Fruit fly (Drosophila melanogaster) whole organism, prepupa: ENCODE results near the gene Sas-6.

Experiments used
- Blimp-1 ChIP-seq: fragments of 200-800 bp; sonication (Bioruptor generic); optimal IDR thresholded peaks from 3 replicates; lab custom pipeline; 2017; ENCODE audit warnings: missing biosample characterization, missing genetic modification characterization, mild to moderate bottlenecking, moderate library complexity, missing genetic modification reagents
- CG10631 ChIP-seq: fragments of 200-800 bp; sonication (Bioruptor generic); optimal IDR thresholded peaks from 2 replicates; lab custom pipeline; 2016; ENCODE audit warnings: missing biosample characterization, missing genetic modification characterization
- CG10669 ChIP-seq: fragments of 200-800 bp; sonication (Bioruptor generic); optimal IDR thresholded peaks from 3 replicates; lab custom pipeline; 2018; ENCODE audit warnings: missing biosample characterization, mild to moderate bottlenecking, missing genetic modification characterization, moderate library complexity
- CG11294 ChIP-seq: fragments of 200-800 bp; sonication (Bioruptor generic); IDR thresholded peaks from 2 replicates; pipeline ENCODE4 v1.3.6; 2022; ENCODE audit warnings: missing biosample characterization, missing genetic modification characterization
- CG11762 ChIP-seq: fragments of 200-800 bp; sonication (Bioruptor generic); optimal IDR thresholded peaks from 3 replicates; lab custom pipeline; 2016; ENCODE audit warnings: missing biosample characterization, missing genetic modification characterization; ENCODE audit not compliant: insufficient read depth
- CG11902 ChIP-seq: fragments of 200-800 bp; sonication (Bioruptor generic); optimal IDR thresholded peaks from 3 replicates; lab custom pipeline; 2016; ENCODE audit warnings: missing biosample characterization, missing genetic modification characterization
- CG15336 ChIP-seq: fragments of 200-800 bp; sonication (Bioruptor generic); IDR thresholded peaks from 2 replicates; pipeline ENCODE4 v1.3.6; 2022; ENCODE audit warnings: missing biosample characterization, missing genetic modification characterization
- CG16779 ChIP-seq: fragments of 200-800 bp; sonication (Bioruptor generic); optimal IDR thresholded peaks from 3 replicates; lab custom pipeline; 2017; ENCODE audit warnings: missing biosample characterization, mild to moderate bottlenecking, missing genetic modification characterization
- CG31627 ChIP-seq: fragments of 200-800 bp; sonication (Bioruptor generic); optimal IDR thresholded peaks from 3 replicates; lab custom pipeline; 2016; ENCODE audit warnings: missing biosample characterization, missing genetic modification characterization
- CG34406 ChIP-seq: fragments of 200-800 bp; sonication (Bioruptor generic); optimal IDR thresholded peaks from 3 replicates; lab custom pipeline; 2016; ENCODE audit warnings: missing biosample characterization, missing genetic modification characterization
- CG3919 ChIP-seq: fragments of 200-800 bp; sonication (Bioruptor generic); optimal IDR thresholded peaks from 3 replicates; lab custom pipeline; 2016; ENCODE audit warnings: missing biosample characterization, missing genetic modification characterization
- CG4318 ChIP-seq: fragments of 200-800 bp; sonication (Bioruptor generic); optimal IDR thresholded peaks from 3 replicates; lab custom pipeline; 2017; ENCODE audit warnings: missing biosample characterization, mild to moderate bottlenecking, missing genetic modification characterization
- CG6163 ChIP-seq: fragments of 200-800 bp; sonication (Bioruptor generic); IDR thresholded peaks from 3 replicates; pipeline ENCODE4 v1.3.6; 2022; ENCODE audit warnings: missing biosample characterization, missing genetic modification characterization
- CG6276 ChIP-seq: fragments of 200-800 bp; sonication (Bioruptor generic); optimal IDR thresholded peaks from 2 replicates; lab custom pipeline; 2017; ENCODE audit warnings: missing biosample characterization, mild to moderate bottlenecking, missing genetic modification characterization
- CG6792 ChIP-seq: fragments of 200-800 bp; sonication (Bioruptor generic); optimal IDR thresholded peaks from 3 replicates; lab custom pipeline; 2016; ENCODE audit warnings: missing biosample characterization, missing genetic modification characterization
- CG6808 ChIP-seq: fragments of 200-800 bp; sonication (Bioruptor generic); optimal IDR thresholded peaks from 3 replicates; lab custom pipeline; 2017; ENCODE audit warnings: missing biosample characterization, missing genetic modification characterization, mild to moderate bottlenecking, moderate library complexity, missing genetic modification reagents
- CG6854 ChIP-seq: fragments of 200-800 bp; sonication (Bioruptor generic); optimal IDR thresholded peaks from 2 replicates; lab custom pipeline; 2017; ENCODE audit warnings: missing biosample characterization, mild to moderate bottlenecking, missing genetic modification characterization
- CG7368 ChIP-seq: fragments of 200-800 bp; sonication (Bioruptor generic); optimal IDR thresholded peaks from 3 replicates; lab custom pipeline; 2016; ENCODE audit warnings: missing biosample characterization, missing genetic modification characterization
- CG8119 ChIP-seq: fragments of 200-800 bp; sonication (Bioruptor generic); IDR thresholded peaks from 3 replicates; pipeline ENCODE4 v1.3.6; 2022; ENCODE audit warnings: missing biosample characterization, missing genetic modification characterization
- CG8319 ChIP-seq: fragments of 200-800 bp; sonication (Bioruptor generic); optimal IDR thresholded peaks from 3 replicates; lab custom pipeline; 2016; ENCODE audit warnings: missing biosample characterization, missing genetic modification characterization
- CG9139 ChIP-seq: fragments of 200-800 bp; sonication (Bioruptor generic); optimal IDR thresholded peaks from 3 replicates; lab custom pipeline; 2017; ENCODE audit warnings: missing biosample characterization, mild to moderate bottlenecking, missing genetic modification characterization
- Eip75B ChIP-seq: fragments of 200-800 bp; sonication (Bioruptor generic); optimal IDR thresholded peaks from 3 replicates; lab custom pipeline; 2016; ENCODE audit warnings: missing biosample characterization, missing genetic modification characterization
- Ets21C ChIP-seq: fragments of 200-800 bp; sonication (Bioruptor generic); optimal IDR thresholded peaks from 3 replicates; lab custom pipeline; 2016; ENCODE audit warnings: missing biosample characterization, missing genetic modification characterization
- Ets96B ChIP-seq: fragments of 200-800 bp; optimal IDR thresholded peaks from 2 replicates; lab custom pipeline; 2019; ENCODE audit warnings: missing biosample characterization, mild to moderate bottlenecking, missing genetic modification characterization, moderate library complexity
- Gug ChIP-seq: fragments of 200-800 bp; sonication (Bioruptor generic); IDR thresholded peaks from 2 replicates; pipeline ENCODE4 v1.3.6; 2022; ENCODE audit warnings: missing biosample characterization, missing genetic modification characterization
- Hr38 ChIP-seq: sonication (Bioruptor generic); optimal IDR thresholded peaks from 2 replicates; lab custom pipeline; 2016; ENCODE audit warnings: missing biosample characterization, missing genetic modification characterization
- Hr39 ChIP-seq: fragments of 200-800 bp; sonication (Bioruptor generic); optimal IDR thresholded peaks from 2 replicates; lab custom pipeline; 2016; ENCODE audit warnings: missing biosample characterization, missing genetic modification characterization
- Hr4 ChIP-seq: fragments of 200-800 bp; sonication (Bioruptor generic); optimal IDR thresholded peaks from 3 replicates; lab custom pipeline; 2016; ENCODE audit warnings: missing biosample characterization, missing genetic modification characterization
- Lpt ChIP-seq: fragments of 200-800 bp; sonication (Bioruptor generic); optimal IDR thresholded peaks from 3 replicates; lab custom pipeline; 2016; ENCODE audit warnings: missing biosample characterization, missing genetic modification characterization
- Sox14 ChIP-seq: fragments of 200-800 bp; sonication (Bioruptor generic); optimal IDR thresholded peaks from 3 replicates; lab custom pipeline; 2016; ENCODE audit warnings: missing biosample characterization, missing genetic modification characterization
- Sox15 ChIP-seq: fragments of 200-800 bp; sonication (Bioruptor generic); optimal IDR thresholded peaks from 3 replicates; lab custom pipeline; 2016; ENCODE audit warnings: missing biosample characterization, missing genetic modification characterization
- achi ChIP-seq: fragments of 200-800 bp; sonication (Bioruptor generic); optimal IDR thresholded peaks from 3 replicates; lab custom pipeline; 2016; ENCODE audit warnings: missing biosample characterization, missing genetic modification characterization
- acj6 ChIP-seq: fragments of 200-800 bp; sonication (Bioruptor generic); optimal IDR thresholded peaks from 3 replicates; lab custom pipeline; 2016; ENCODE audit warnings: missing biosample characterization, missing genetic modification characterization
- cyc ChIP-seq: fragments of 200-800 bp; sonication (Bioruptor generic); optimal IDR thresholded peaks from 3 replicates; lab custom pipeline; 2016; ENCODE audit warnings: missing biosample characterization, missing genetic modification characterization
- dac ChIP-seq: fragments of 200-800 bp; sonication (Bioruptor generic); optimal IDR thresholded peaks from 2 replicates; lab custom pipeline; 2017; ENCODE audit warnings: missing biosample characterization, mild to moderate bottlenecking, missing genetic modification characterization
- dsx ChIP-seq: fragments of 200-800 bp; optimal IDR thresholded peaks from 3 replicates; lab custom pipeline; 2019; ENCODE audit warnings: missing biosample characterization, mild to moderate bottlenecking, missing genetic modification characterization, moderate library complexity; ENCODE audit not compliant: poor library complexity, severe bottlenecking
- eg ChIP-seq: fragments of 200-800 bp; sonication (Bioruptor generic); IDR thresholded peaks from 3 replicates; pipeline ENCODE4 v1.3.6; 2022; ENCODE audit warnings: missing biosample characterization, missing genetic modification characterization
- fd59A ChIP-seq: fragments of 200-800 bp; sonication (Bioruptor generic); optimal IDR thresholded peaks from 2 replicates; lab custom pipeline; 2017; ENCODE audit warnings: missing biosample characterization, mild to moderate bottlenecking, missing genetic modification characterization, missing genetic modification reagents
- fd85E ChIP-seq: fragments of 200-800 bp; sonication (Bioruptor generic); optimal IDR thresholded peaks from 3 replicates; lab custom pipeline; 2016; ENCODE audit warnings: missing biosample characterization, missing genetic modification characterization
- fkh ChIP-seq: fragments of 200-800 bp; sonication (Bioruptor generic); optimal IDR thresholded peaks from 3 replicates; lab custom pipeline; 2017; ENCODE audit warnings: missing biosample characterization, mild to moderate bottlenecking, missing genetic modification characterization, moderate library complexity
- lz ChIP-seq: fragments of 200-800 bp; sonication (Bioruptor generic); optimal IDR thresholded peaks from 3 replicates; lab custom pipeline; 2016; ENCODE audit warnings: missing biosample characterization, missing genetic modification characterization
- net ChIP-seq: fragments of 200-800 bp; sonication (Bioruptor generic); optimal IDR thresholded peaks from 3 replicates; lab custom pipeline; 2016; ENCODE audit warnings: missing biosample characterization, missing genetic modification characterization
- salr ChIP-seq, 2 experiments: fragments of 200-800 bp; sonication (Bioruptor generic); optimal IDR thresholded peaks; 3 replicates each; lab custom pipeline; 2016 to 2018; ENCODE audit warnings: missing biosample characterization in 2 of 2, missing genetic modification characterization in 2 of 2, mild to moderate bottlenecking in 1 of 2
- ss ChIP-seq, 2 experiments: fragments of 200-800 bp; sonication (Bioruptor generic); optimal IDR thresholded peaks; 2 replicates in 1 of 2; 3 replicates in 1 of 2; lab custom pipeline; 2017 to 2018; ENCODE audit warnings: mild to moderate bottlenecking in 2 of 2, missing biosample characterization in 2 of 2, missing genetic modification characterization in 2 of 2, moderate library complexity in 1 of 2
- svp ChIP-seq: fragments of 200-800 bp; sonication (Bioruptor generic); peaks from one replicate; lab custom pipeline; 2016; ENCODE audit warnings: missing biosample characterization, missing genetic modification characterization
- topi ChIP-seq: fragments of 200-800 bp; sonication (Bioruptor generic); optimal IDR thresholded peaks from 3 replicates; lab custom pipeline; 2016; ENCODE audit warnings: missing biosample characterization, missing genetic modification characterization
- vri ChIP-seq: fragments of 200-800 bp; sonication (Bioruptor generic); optimal IDR thresholded peaks from 3 replicates; lab custom pipeline; 2016; ENCODE audit warnings: missing biosample characterization, mild to moderate bottlenecking, missing genetic modification characterization

The Sas-6 gene

DNA sequence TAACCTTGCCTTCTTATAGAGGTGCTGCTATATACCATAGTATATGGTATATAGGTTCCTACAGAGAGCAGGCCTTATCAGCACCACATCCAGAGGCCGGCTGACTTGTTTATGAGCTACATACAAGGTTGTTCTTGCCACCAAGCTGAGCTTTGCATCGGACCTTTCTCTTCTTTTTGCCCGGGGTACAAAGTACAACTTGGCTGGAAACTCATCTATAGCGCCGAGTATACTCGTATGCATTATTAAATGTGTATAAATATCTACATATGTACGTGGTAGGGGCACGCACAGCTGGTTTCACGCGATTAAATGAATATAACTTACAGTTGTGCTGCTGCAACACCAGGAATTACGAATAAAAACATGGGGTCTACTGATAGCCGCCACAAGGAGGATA lies 18.8 kb downstream of the Sas-6 start (continued):
- TF ChIP-seq CG4318 (GFP tag; lab: Kevin White, UChicago) = no peak
- peak; percentile 36 for TF ChIP-seq topi (GFP tag; lab: Kevin White, UChicago)
- TF ChIP-seq Eip75B = no peak
- peak; percentile 93 for TF ChIP-seq CG9139 (GFP tag; lab: Kevin White, UChicago)
- TF ChIP-seq Hr38 = no peak
- peak; percentile 88 to 90 for TF ChIP-seq ss (GFP tag; optimal IDR thresholded peaks at IDR 0.05; lab: Kevin White, UChicago)
- TF ChIP-seq CG6276 (GFP tag; lab: Kevin White, UChicago) = peak; percentile 86
- no peak; the same call in 2 of the 3 replicates for TF ChIP-seq CG6163 (GFP tag; lab: Robert Waterston, UW)
- TF ChIP-seq CG10631 (GFP tag; lab: Kevin White, UChicago) = no peak
- peak; percentile 50 for TF ChIP-seq net (GFP tag; lab: Kevin White, UChicago)
- TF ChIP-seq CG11762 (GFP tag; lab: Kevin White, UChicago) = no peak
- TF ChIP-seq fd85E (GFP tag; lab: Kevin White, UChicago) = no peak
- peak; percentile 18 for TF ChIP-seq CG8319 (GFP tag; lab: Kevin White, UChicago)
- peak; percentile 88 for TF ChIP-seq CG6808
- TF ChIP-seq acj6 (GFP tag; lab: Kevin White, UChicago) = no peak
- TF ChIP-seq Ets21C = no peak
- peak; percentile 72 for TF ChIP-seq dsx (GFP tag; lab: Kevin White, UChicago)
- peak; percentile 77 for TF ChIP-seq svp (GFP tag; lab: Kevin White, UChicago)
- peak; percentile 18 for TF ChIP-seq achi (GFP tag; lab: Kevin White, UChicago)
- TF ChIP-seq dac (GFP tag; lab: Kevin White, UChicago) = no peak
- no peak for TF ChIP-seq CG11294 (GFP tag; lab: Robert Waterston, UW)
- no peak for TF ChIP-seq Sox15 (GFP tag; lab: Kevin White, UChicago)
- peak; percentile 47; the same call in 2 of the 3 replicates for TF ChIP-seq CG8119
- no peak for TF ChIP-seq fkh (GFP tag; lab: Kevin White, UChicago)
- no peak for TF ChIP-seq lz (GFP tag; lab: Kevin White, UChicago)
- peak; percentile 40; the same call in 1 of the 2 replicates for TF ChIP-seq CG15336 (GFP tag; lab: Robert Waterston, UW)
- no peak for TF ChIP-seq CG6792 (GFP tag; lab: Kevin White, UChicago)
- no peak for TF ChIP-seq Hr4 (GFP tag; lab: Kevin White, UChicago)
- no peak for TF ChIP-seq fd59A (GFP tag; lab: Kevin White, UChicago)
- TF ChIP-seq Hr39 (GFP tag; lab: Kevin White, UChicago) = no peak
- TF ChIP-seq CG34406 (GFP tag; lab: Kevin White, UChicago) = no peak
- TF ChIP-seq CG11902 = no peak
- TF ChIP-seq CG31627 (GFP tag; lab: Kevin White, UChicago) = no peak
- TF ChIP-seq CG10669 (GFP tag; lab: Kevin White, UChicago) = peak; percentile 67
- TF ChIP-seq salr (GFP tag; optimal IDR thresholded peaks at IDR 0.05; lab: Kevin White, UChicago) = peak in 1 of 2 experiments; percentile 16
- TF ChIP-seq CG7368 = no peak
- TF ChIP-seq CG16779 (tag; lab: Kevin White, UChicago) = peak; percentile 75
- no peak for TF ChIP-seq vri (GFP tag; lab: Kevin White, UChicago)
- TF ChIP-seq cyc (GFP tag; lab: Kevin White, UChicago) = no peak
- no peak for TF ChIP-seq eg (GFP tag; lab: Robert Waterston, UW)

DNA sequence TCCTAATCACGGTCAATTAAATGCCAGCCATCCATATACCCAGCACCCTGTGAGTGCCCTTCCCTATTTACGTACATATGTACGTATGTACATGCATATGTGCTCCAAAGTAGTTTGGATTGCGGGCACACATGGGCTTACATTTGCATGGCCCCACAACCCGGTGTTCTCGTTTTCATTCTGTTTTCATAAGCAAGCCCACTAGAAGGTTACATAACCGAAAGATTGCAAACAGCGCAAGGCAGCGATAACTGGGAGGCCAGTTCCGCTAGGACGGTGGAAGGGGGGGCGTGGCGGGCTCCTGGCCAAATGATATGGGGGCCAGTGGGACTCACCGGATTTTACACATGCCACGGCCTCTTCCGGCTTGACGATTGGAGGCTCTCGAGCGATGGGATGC lies 19.3 kb downstream of the Sas-6 start:
- TF ChIP-seq Blimp-1 (no peak), fd85E (GFP tag; lab: Kevin White, UChicago) (no peak), CG6808 (no peak), salr (GFP tag; optimal IDR thresholded peaks at IDR 0.05; lab: Kevin White, UChicago) (no peak), CG34406 (GFP tag; lab: Kevin White, UChicago) (no peak), achi (GFP tag; lab: Kevin White, UChicago) (no peak), Hr38 (no peak), CG8319 (GFP tag; lab: Kevin White, UChicago) (no peak), CG3919 (GFP tag; lab: Kevin White, UChicago) (no peak), CG6854 (GFP tag; lab: Kevin White, UChicago) (no peak), Lpt (no peak), Ets96B (tag; lab: Kevin White, UChicago) (no peak), CG10669 (GFP tag; lab: Kevin White, UChicago) (no peak), Gug (GFP tag; lab: Robert Waterston, UW) (no peak), CG15336 (GFP tag; lab: Robert Waterston, UW) (no peak), Sox14 (GFP tag; lab: Kevin White, UChicago) (no peak)
